Fruit fly (Drosophila melanogaster) whole organism, prepupa: Measurements from ENCODE around the gene pbl.

Source experiments
- CG10669 ChIP-seq: fragments of 200-800 bp; sonication (Bioruptor generic); optimal IDR thresholded peaks from 3 replicates; lab custom pipeline; 2018; ENCODE audit warnings: missing biosample characterization, mild to moderate bottlenecking, missing genetic modification characterization, moderate library complexity
- CG11294 ChIP-seq: fragments of 200-800 bp; sonication (Bioruptor generic); IDR thresholded peaks from 2 replicates; pipeline ENCODE4 v1.3.6; 2022; ENCODE audit warnings: missing biosample characterization, missing genetic modification characterization
- CG11762 ChIP-seq: fragments of 200-800 bp; sonication (Bioruptor generic); optimal IDR thresholded peaks from 3 replicates; lab custom pipeline; 2016; ENCODE audit warnings: missing biosample characterization, missing genetic modification characterization; ENCODE audit not compliant: insufficient read depth
- CG11902 ChIP-seq: fragments of 200-800 bp; sonication (Bioruptor generic); optimal IDR thresholded peaks from 3 replicates; lab custom pipeline; 2016; ENCODE audit warnings: missing biosample characterization, missing genetic modification characterization
- CG15336 ChIP-seq: fragments of 200-800 bp; sonication (Bioruptor generic); IDR thresholded peaks from 2 replicates; pipeline ENCODE4 v1.3.6; 2022; ENCODE audit warnings: missing biosample characterization, missing genetic modification characterization
- CG3032 ChIP-seq: fragments of 200-800 bp; optimal IDR thresholded peaks from 2 replicates; lab custom pipeline; 2019; ENCODE audit warnings: missing biosample characterization, mild to moderate bottlenecking, missing genetic modification characterization, moderate library complexity
- CG32006 ChIP-seq: fragments of 200-800 bp; sonication (Bioruptor generic); optimal IDR thresholded peaks from 3 replicates; lab custom pipeline; 2017; ENCODE audit warnings: missing biosample characterization, mild to moderate bottlenecking, missing genetic modification characterization
- CG3919 ChIP-seq: fragments of 200-800 bp; sonication (Bioruptor generic); optimal IDR thresholded peaks from 3 replicates; lab custom pipeline; 2016; ENCODE audit warnings: missing biosample characterization, missing genetic modification characterization
- CG6163 ChIP-seq: fragments of 200-800 bp; sonication (Bioruptor generic); IDR thresholded peaks from 3 replicates; pipeline ENCODE4 v1.3.6; 2022; ENCODE audit warnings: missing biosample characterization, missing genetic modification characterization
- CG6792 ChIP-seq: fragments of 200-800 bp; sonication (Bioruptor generic); optimal IDR thresholded peaks from 3 replicates; lab custom pipeline; 2016; ENCODE audit warnings: missing biosample characterization, missing genetic modification characterization
- CG6808 ChIP-seq: fragments of 200-800 bp; sonication (Bioruptor generic); optimal IDR thresholded peaks from 3 replicates; lab custom pipeline; 2017; ENCODE audit warnings: missing biosample characterization, missing genetic modification characterization, mild to moderate bottlenecking, moderate library complexity, missing genetic modification reagents
- CG6854 ChIP-seq: fragments of 200-800 bp; sonication (Bioruptor generic); optimal IDR thresholded peaks from 2 replicates; lab custom pipeline; 2017; ENCODE audit warnings: missing biosample characterization, mild to moderate bottlenecking, missing genetic modification characterization
- CG7368 ChIP-seq: fragments of 200-800 bp; sonication (Bioruptor generic); optimal IDR thresholded peaks from 3 replicates; lab custom pipeline; 2016; ENCODE audit warnings: missing biosample characterization, missing genetic modification characterization
- CG8119 ChIP-seq: fragments of 200-800 bp; sonication (Bioruptor generic); IDR thresholded peaks from 3 replicates; pipeline ENCODE4 v1.3.6; 2022; ENCODE audit warnings: missing biosample characterization, missing genetic modification characterization
- CG8319 ChIP-seq: fragments of 200-800 bp; sonication (Bioruptor generic); optimal IDR thresholded peaks from 3 replicates; lab custom pipeline; 2016; ENCODE audit warnings: missing biosample characterization, missing genetic modification characterization
- CG9139 ChIP-seq: fragments of 200-800 bp; sonication (Bioruptor generic); optimal IDR thresholded peaks from 3 replicates; lab custom pipeline; 2017; ENCODE audit warnings: missing biosample characterization, mild to moderate bottlenecking, missing genetic modification characterization
- Eip78C ChIP-seq: fragments of 200-800 bp; sonication (Bioruptor generic); peaks from one replicate; lab custom pipeline; 2016; ENCODE audit warnings: missing biosample characterization, missing genetic modification characterization
- Ets21C ChIP-seq: fragments of 200-800 bp; sonication (Bioruptor generic); optimal IDR thresholded peaks from 3 replicates; lab custom pipeline; 2016; ENCODE audit warnings: missing biosample characterization, missing genetic modification characterization
- Gug ChIP-seq: fragments of 200-800 bp; sonication (Bioruptor generic); IDR thresholded peaks from 2 replicates; pipeline ENCODE4 v1.3.6; 2022; ENCODE audit warnings: missing biosample characterization, missing genetic modification characterization
- Hr39 ChIP-seq: fragments of 200-800 bp; sonication (Bioruptor generic); optimal IDR thresholded peaks from 2 replicates; lab custom pipeline; 2016; ENCODE audit warnings: missing biosample characterization, missing genetic modification characterization
- Hr4 ChIP-seq: fragments of 200-800 bp; sonication (Bioruptor generic); optimal IDR thresholded peaks from 3 replicates; lab custom pipeline; 2016; ENCODE audit warnings: missing biosample characterization, missing genetic modification characterization
- Met ChIP-seq: fragments of 200-800 bp; sonication (Bioruptor generic); optimal IDR thresholded peaks from 3 replicates; lab custom pipeline; 2016; ENCODE audit warnings: missing biosample characterization, missing genetic modification characterization
- Smox ChIP-seq: fragments of 200-800 bp; sonication (Bioruptor generic); optimal IDR thresholded peaks from 3 replicates; lab custom pipeline; 2016; ENCODE audit warnings: missing biosample characterization, missing genetic modification characterization
- Sox102F ChIP-seq: fragments of 200-800 bp; sonication (Bioruptor generic); optimal IDR thresholded peaks from 2 replicates; lab custom pipeline; 2016; ENCODE audit warnings: missing biosample characterization, mild to moderate bottlenecking, missing genetic modification characterization
- Sox14 ChIP-seq: fragments of 200-800 bp; sonication (Bioruptor generic); optimal IDR thresholded peaks from 3 replicates; lab custom pipeline; 2016; ENCODE audit warnings: missing biosample characterization, missing genetic modification characterization
- Sox15 ChIP-seq: fragments of 200-800 bp; sonication (Bioruptor generic); optimal IDR thresholded peaks from 3 replicates; lab custom pipeline; 2016; ENCODE audit warnings: missing biosample characterization, missing genetic modification characterization
- achi ChIP-seq: fragments of 200-800 bp; sonication (Bioruptor generic); optimal IDR thresholded peaks from 3 replicates; lab custom pipeline; 2016; ENCODE audit warnings: missing biosample characterization, missing genetic modification characterization
- cyc ChIP-seq: fragments of 200-800 bp; sonication (Bioruptor generic); optimal IDR thresholded peaks from 3 replicates; lab custom pipeline; 2016; ENCODE audit warnings: missing biosample characterization, missing genetic modification characterization
- dsx ChIP-seq: fragments of 200-800 bp; optimal IDR thresholded peaks from 3 replicates; lab custom pipeline; 2019; ENCODE audit warnings: missing biosample characterization, mild to moderate bottlenecking, missing genetic modification characterization, moderate library complexity; ENCODE audit not compliant: poor library complexity, severe bottlenecking
- eg ChIP-seq: fragments of 200-800 bp; sonication (Bioruptor generic); IDR thresholded peaks from 3 replicates; pipeline ENCODE4 v1.3.6; 2022; ENCODE audit warnings: missing biosample characterization, missing genetic modification characterization
- fkh ChIP-seq: fragments of 200-800 bp; sonication (Bioruptor generic); optimal IDR thresholded peaks from 3 replicates; lab custom pipeline; 2017; ENCODE audit warnings: missing biosample characterization, mild to moderate bottlenecking, missing genetic modification characterization, moderate library complexity
- pdm3 ChIP-seq: fragments of 200-800 bp; sonication (Bioruptor generic); optimal IDR thresholded peaks from 3 replicates; lab custom pipeline; 2016; ENCODE audit warnings: missing biosample characterization, missing genetic modification characterization
- salr ChIP-seq, 2 experiments: fragments of 200-800 bp; sonication (Bioruptor generic); optimal IDR thresholded peaks; 3 replicates each; lab custom pipeline; 2016 to 2018; ENCODE audit warnings: missing biosample characterization in 2 of 2, missing genetic modification characterization in 2 of 2, mild to moderate bottlenecking in 1 of 2
- spab ChIP-seq: fragments of 200-800 bp; sonication (Bioruptor generic); optimal IDR thresholded peaks from 2 replicates; lab custom pipeline; 2017; ENCODE audit warnings: missing biosample characterization, mild to moderate bottlenecking, missing genetic modification characterization, missing genetic modification reagents
- ss ChIP-seq, 2 experiments: fragments of 200-800 bp; sonication (Bioruptor generic); optimal IDR thresholded peaks; 2 replicates in 1 of 2; 3 replicates in 1 of 2; lab custom pipeline; 2017 to 2018; ENCODE audit warnings: mild to moderate bottlenecking in 2 of 2, missing biosample characterization in 2 of 2, missing genetic modification characterization in 2 of 2, moderate library complexity in 1 of 2
- svp ChIP-seq: fragments of 200-800 bp; sonication (Bioruptor generic); peaks from one replicate; lab custom pipeline; 2016; ENCODE audit warnings: missing biosample characterization, missing genetic modification characterization
- vri ChIP-seq: fragments of 200-800 bp; sonication (Bioruptor generic); optimal IDR thresholded peaks from 3 replicates; lab custom pipeline; 2016; ENCODE audit warnings: missing biosample characterization, mild to moderate bottlenecking, missing genetic modification characterization

Gene pbl

DNA sequence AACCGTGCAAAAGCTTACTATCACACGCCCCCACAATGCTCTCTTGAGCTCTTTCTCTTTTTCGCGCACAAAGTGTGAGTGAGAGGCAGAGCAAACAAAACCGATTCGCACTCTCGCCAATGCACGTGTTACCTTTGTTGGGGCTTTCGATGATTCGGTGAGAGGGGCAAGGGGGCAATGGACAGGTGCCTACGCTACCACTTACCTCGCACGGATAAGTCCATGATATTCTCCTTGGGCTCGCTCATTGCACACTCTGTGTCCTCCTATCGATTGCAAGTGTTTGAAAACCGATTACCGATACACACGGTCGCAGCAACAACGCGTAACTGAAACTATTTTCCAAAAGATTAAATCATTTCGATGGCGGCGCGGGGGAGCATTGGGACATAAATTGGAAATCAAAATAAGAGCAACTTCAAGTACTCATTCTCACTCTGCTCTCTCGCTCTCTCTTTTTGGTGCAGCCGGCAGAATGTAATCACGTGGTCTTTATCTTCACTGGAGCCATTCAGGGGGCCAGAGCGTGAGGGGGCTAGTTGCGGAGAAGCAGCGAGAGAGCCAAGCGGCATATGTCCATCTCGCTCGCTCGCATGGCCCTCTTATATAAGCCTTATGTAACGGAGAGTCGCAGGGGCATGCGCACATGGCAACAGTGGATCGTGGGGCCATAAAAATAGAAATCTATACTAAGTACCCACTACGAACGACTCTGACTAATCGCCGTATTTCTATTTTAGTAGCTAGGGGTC lies 44.5 kb downstream of the pbl start, which contains the start of gene Pdp1 (continued):
- TF ChIP-seq Ets21C (GFP tag; lab: Kevin White, UChicago) (no peak), spab (no peak), ss (GFP tag; optimal IDR thresholded peaks at IDR 0.05; lab: Kevin White, UChicago) (peak; percentile 1 to 34), achi (GFP tag; lab: Kevin White, UChicago) (no peak), CG15336 (peak; percentile 46), Gug (GFP tag; lab: Robert Waterston, UW) (no peak), dsx (GFP tag; lab: Kevin White, UChicago) (peak; percentile 57), Met (GFP tag; lab: Kevin White, UChicago) (peak; percentile 27), vri (GFP tag; lab: Kevin White, UChicago) (peak; percentile 100), Sox102F (peak; percentile 14), Sox15 (GFP tag; lab: Kevin White, UChicago) (no peak), svp (GFP tag; lab: Kevin White, UChicago) (peak; percentile 84), Hr39 (GFP tag; lab: Kevin White, UChicago) (no peak), cyc (GFP tag; lab: Kevin White, UChicago) (no peak), CG8119 (GFP tag; lab: Robert Waterston, UW) (peak; percentile 47; the same call in 2 of the 3 replicates), CG6792 (GFP tag; lab: Kevin White, UChicago) (no peak), CG11294 (GFP tag; lab: Robert Waterston, UW) (no peak), CG10669 (GFP tag; lab: Kevin White, UChicago) (no peak), CG6808 (GFP tag; lab: Kevin White, UChicago) (peak; percentile 29), Smox (GFP tag; lab: Kevin White, UChicago) (no peak), CG6163 (GFP tag; lab: Robert Waterston, UW) (peak; percentile 47), Sox14 (peak; percentile 46), CG3919 (peak; percentile 43), fkh (GFP tag; lab: Kevin White, UChicago) (peak; percentile 53), pdm3 (GFP tag; lab: Kevin White, UChicago) (peak; percentile 22)

DNA sequence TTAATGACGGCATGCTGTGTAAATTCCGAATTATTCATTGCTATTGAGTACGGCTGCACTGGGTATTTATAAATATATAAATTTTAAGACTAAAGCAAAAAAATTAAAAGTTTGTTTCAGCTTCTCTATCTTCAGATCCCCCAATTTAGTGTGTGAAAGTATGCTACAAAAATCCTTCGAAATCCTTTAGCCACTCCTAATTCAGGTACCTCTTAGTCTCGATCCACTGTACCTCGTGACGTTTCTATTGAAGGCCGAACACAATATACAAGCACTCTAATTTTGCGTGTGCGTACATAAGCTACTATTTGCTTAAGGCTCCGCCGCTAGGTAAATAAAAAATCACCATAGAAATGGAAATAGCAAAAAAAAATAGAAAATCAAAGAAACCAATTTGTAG lies 45.2 kb downstream of the pbl start:
- TF ChIP-seq CG15336 (peak; percentile 20), Hr4 (GFP tag; lab: Kevin White, UChicago) (peak; percentile 7), fkh (GFP tag; lab: Kevin White, UChicago) (peak; percentile 70), CG9139 (GFP tag; lab: Kevin White, UChicago) (no peak), eg (0 out of 3 replicates have a peak, but pooled peaks have one; percentile 11)

- TF ChIP-seq fkh (GFP tag; lab: Kevin White, UChicago), result peak; percentile 68
- no peak for TF ChIP-seq CG15336
- TF ChIP-seq CG32006 (GFP tag; lab: Kevin White, UChicago), result peak; percentile 2
- peak; percentile 65 for TF ChIP-seq Eip78C (GFP tag; lab: Kevin White, UChicago)
- TF ChIP-seq svp (GFP tag; lab: Kevin White, UChicago), result peak; percentile 70
- TF ChIP-seq CG3032 (tag; lab: Kevin White, UChicago), result no peak
- TF ChIP-seq, all 60 proteins: peak for 4
Measured at dm6 chr3L:7865747-7866387, 45.9 kb downstream of the pbl start.

DNA sequence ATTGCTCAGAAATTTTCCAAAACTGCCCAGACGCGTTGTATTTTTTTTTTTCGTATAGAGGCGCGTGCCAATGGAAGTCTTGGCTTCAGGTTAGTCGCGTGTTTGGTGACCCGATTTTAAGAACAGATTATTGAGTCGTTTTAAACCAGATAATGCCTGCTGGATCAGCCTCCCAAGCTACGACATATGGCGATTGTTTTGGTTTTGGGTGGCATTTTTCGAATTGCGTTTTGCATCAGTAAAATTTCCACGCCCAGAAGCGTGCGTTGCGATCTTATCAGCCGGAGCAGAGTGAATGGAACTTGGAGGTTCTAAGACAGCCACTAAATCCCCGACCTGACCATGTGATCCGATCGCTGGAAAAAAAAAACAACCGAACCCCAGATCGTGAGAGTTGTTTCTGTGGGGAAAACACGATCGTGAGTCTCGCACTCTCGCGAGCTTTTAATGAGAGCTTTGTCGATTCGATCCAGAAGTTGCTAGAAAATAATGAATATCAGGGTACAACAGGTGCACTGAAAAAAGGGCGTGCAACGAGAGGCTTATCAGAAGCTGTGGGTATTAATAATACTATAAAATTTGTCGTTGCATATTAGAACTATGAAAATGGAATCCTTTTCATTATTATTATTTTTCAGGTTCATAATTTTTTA lies 46.5 kb downstream of the pbl start:
- TF ChIP-seq CG7368 (GFP tag; lab: Kevin White, UChicago), result no peak
- TF ChIP-seq Gug (GFP tag; lab: Robert Waterston, UW), result no peak
- TF ChIP-seq Sox102F, result no peak
- no peak for TF ChIP-seq CG11902 (GFP tag; lab: Kevin White, UChicago)
- TF ChIP-seq CG8119 (GFP tag; lab: Robert Waterston, UW), result no peak
- TF ChIP-seq CG11762 (GFP tag; lab: Kevin White, UChicago), result no peak
- no peak for TF ChIP-seq CG11294 (GFP tag; lab: Robert Waterston, UW)
- no peak for TF ChIP-seq Ets21C (GFP tag; lab: Kevin White, UChicago)
- TF ChIP-seq CG6163 (GFP tag; lab: Robert Waterston, UW), result no peak
- TF ChIP-seq Hr39 (GFP tag; lab: Kevin White, UChicago), result no peak
- no peak for TF ChIP-seq CG6792 (GFP tag; lab: Kevin White, UChicago)
- TF ChIP-seq Eip78C (GFP tag; lab: Kevin White, UChicago), result peak; percentile 81
- no peak for TF ChIP-seq CG8319 (GFP tag; lab: Kevin White, UChicago)
- TF ChIP-seq Smox (GFP tag; lab: Kevin White, UChicago), result no peak
- no peak for TF ChIP-seq salr (GFP tag; optimal IDR thresholded peaks at IDR 0.05; lab: Kevin White, UChicago)
- TF ChIP-seq vri (GFP tag; lab: Kevin White, UChicago), result no peak
- TF ChIP-seq CG6854, result no peak
- peak; percentile 86 for TF ChIP-seq svp (GFP tag; lab: Kevin White, UChicago)
